Worm (Caenorhabditis elegans) whole organism, L3 larva: Measurements from ENCODE around the gene C25E10.4.

Experiments
- R02D3.7 ChIP-seq: fragments of 150-350 bp; optimal IDR thresholded peaks from 2 replicates; lab custom pipeline; 2014; ENCODE audit warnings: missing biosample characterization, missing genetic modification characterization
- ZK546.5 ChIP-seq: sonication (generic microtip); optimal IDR thresholded peaks from 2 replicates; lab custom pipeline; 2017; ENCODE audit warnings: missing biosample characterization, missing genetic modification characterization
- ama-1 ChIP-seq: fragments of 150-350 bp; optimal IDR thresholded peaks from 2 replicates; lab custom pipeline; 2018
- ceh-16 ChIP-seq: sonication (generic microtip); optimal IDR thresholded peaks from 2 replicates; lab custom pipeline; 2017; ENCODE audit warnings: missing biosample characterization, missing genetic modification characterization
- ceh-28 ChIP-seq: fragments of 150-350 bp; optimal IDR thresholded peaks from 2 replicates; lab custom pipeline; 2014; ENCODE audit warnings: missing biosample characterization, missing genetic modification reagents, missing genetic modification characterization
- ceh-82 ChIP-seq: fragments of 150-350 bp; optimal IDR thresholded peaks from 2 replicates; lab custom pipeline; 2014; ENCODE audit warnings: missing biosample characterization, missing genetic modification characterization
- ceh-9 ChIP-seq: sonication (generic microtip); optimal IDR thresholded peaks from 2 replicates; lab custom pipeline; 2018; ENCODE audit warnings: missing biosample characterization, missing genetic modification characterization
- daf-12 ChIP-seq: fragments of 150-350 bp; optimal IDR thresholded peaks from 2 replicates; lab custom pipeline; 2014; ENCODE audit warnings: missing biosample characterization, missing genetic modification reagents, missing genetic modification characterization
- egl-5 ChIP-seq: fragments of 150-350 bp; optimal IDR thresholded peaks from 2 replicates; lab custom pipeline; 2017; ENCODE audit warnings: missing biosample characterization, missing genetic modification reagents, missing genetic modification characterization, inconsistent platforms
- elt-1 ChIP-seq: fragments of 150-350 bp; optimal IDR thresholded peaks from 2 replicates; lab custom pipeline; 2014; ENCODE audit warnings: missing biosample characterization, missing genetic modification characterization
- elt-3 ChIP-seq, 3 experiments: fragments of 150-350 bp in 1 of 3; sonication (generic microtip) in 2 of 3; optimal IDR thresholded peaks; 2 replicates in 2 of 3; 4 replicates in 1 of 3; lab custom pipeline; 2014 to 2017; ENCODE audit warnings: missing biosample characterization in 3 of 3, missing genetic modification characterization in 3 of 3
- fkh-10 ChIP-seq: sonication (generic microtip); optimal IDR thresholded peaks from 2 replicates; lab custom pipeline; 2017; ENCODE audit warnings: missing biosample characterization, missing genetic modification reagents, missing genetic modification characterization
- fkh-2 ChIP-seq: fragments of 150-350 bp; optimal IDR thresholded peaks from 2 replicates; lab custom pipeline; 2014; ENCODE audit warnings: missing biosample characterization, missing genetic modification reagents, missing genetic modification characterization
- fos-1 ChIP-seq: fragments of 150-350 bp; optimal IDR thresholded peaks from 2 replicates; lab custom pipeline; 2014; ENCODE audit warnings: missing biosample characterization, missing genetic modification characterization
- jun-1 ChIP-seq: fragments of 150-350 bp; optimal IDR thresholded peaks from 2 replicates; lab custom pipeline; 2014; ENCODE audit warnings: missing biosample characterization, missing genetic modification reagents, missing genetic modification characterization
- lsy-12 ChIP-seq: sonication (generic microtip); optimal IDR thresholded peaks from 2 replicates; lab custom pipeline; 2016; ENCODE audit warnings: mild to moderate bottlenecking, missing genetic modification characterization, missing compliant biosample characterization
- mdl-1 ChIP-seq: fragments of 150-350 bp; optimal IDR thresholded peaks from 2 replicates; lab custom pipeline; 2014; ENCODE audit warnings: missing biosample characterization, missing genetic modification characterization
- mml-1 ChIP-seq: fragments of 150-350 bp; sonication (generic microtip); optimal IDR thresholded peaks from 3 replicates; lab custom pipeline; 2014; ENCODE audit warnings: missing biosample characterization, missing genetic modification characterization
- nfya-1 ChIP-seq: sonication (generic microtip); optimal IDR thresholded peaks from 2 replicates; lab custom pipeline; 2017; ENCODE audit warnings: missing genetic modification characterization, mild to moderate bottlenecking, missing compliant biosample characterization, antibody characterized with exemption, moderate library complexity; ENCODE audit not compliant: insufficient read depth
- nhr-11 ChIP-seq: fragments of 150-350 bp; optimal IDR thresholded peaks from 2 replicates; lab custom pipeline; 2014; ENCODE audit warnings: missing biosample characterization, missing genetic modification characterization
- nhr-12 ChIP-seq: fragments of 150-350 bp; optimal IDR thresholded peaks from 2 replicates; lab custom pipeline; 2014; ENCODE audit warnings: missing biosample characterization, missing genetic modification characterization
- nhr-23 ChIP-seq: fragments of 150-350 bp; optimal IDR thresholded peaks from 2 replicates; lab custom pipeline; 2014; ENCODE audit warnings: missing biosample characterization, missing genetic modification reagents, missing genetic modification characterization
- nhr-25 ChIP-seq: sonication (generic microtip); optimal IDR thresholded peaks from 2 replicates; lab custom pipeline; 2017; ENCODE audit warnings: missing biosample characterization, missing genetic modification characterization
- nhr-43 ChIP-seq: sonication (generic microtip); optimal IDR thresholded peaks from 2 replicates; lab custom pipeline; 2016; ENCODE audit warnings: mild to moderate bottlenecking, missing genetic modification characterization, missing compliant biosample characterization; ENCODE audit not compliant: poor library complexity, severe bottlenecking
- nhr-67 ChIP-seq: fragments of 150-350 bp; optimal IDR thresholded peaks from 2 replicates; lab custom pipeline; 2014; ENCODE audit warnings: missing biosample characterization, missing genetic modification characterization
- nhr-76 ChIP-seq: fragments of 150-350 bp; sonication (generic microtip); optimal IDR thresholded peaks from 5 replicates; lab custom pipeline; 2014; ENCODE audit warnings: missing biosample characterization, missing genetic modification characterization
- nhr-77 ChIP-seq: fragments of 150-350 bp; optimal IDR thresholded peaks from 2 replicates; lab custom pipeline; 2014; ENCODE audit warnings: missing biosample characterization, missing genetic modification characterization
- pha-4 ChIP-seq: fragments of 150-350 bp; optimal IDR thresholded peaks from 2 replicates; lab custom pipeline; 2014; ENCODE audit warnings: missing biosample characterization, missing genetic modification reagents, missing genetic modification characterization
- pqm-1 ChIP-seq: fragments of 150-350 bp; optimal IDR thresholded peaks from 2 replicates; lab custom pipeline; 2017; ENCODE audit warnings: missing biosample characterization, missing genetic modification characterization, inconsistent platforms
- skn-1 ChIP-seq: fragments of 150-350 bp; optimal IDR thresholded peaks from 2 replicates; lab custom pipeline; 2014; ENCODE audit warnings: missing biosample characterization, missing genetic modification characterization
- snpc-4 ChIP-seq: fragments of 150-350 bp; optimal IDR thresholded peaks from 2 replicates; lab custom pipeline; 2014; ENCODE audit warnings: missing biosample characterization, missing genetic modification characterization
- tbx-2 ChIP-seq: sonication (generic microtip); optimal IDR thresholded peaks from 2 replicates; lab custom pipeline; 2016; ENCODE audit warnings: mild to moderate bottlenecking, missing genetic modification characterization, missing compliant biosample characterization
- ztf-11 ChIP-seq: fragments of 150-350 bp; optimal IDR thresholded peaks from 2 replicates; lab custom pipeline; 2014; ENCODE audit warnings: missing biosample characterization, missing genetic modification characterization

The C25E10.4 gene

DNA sequence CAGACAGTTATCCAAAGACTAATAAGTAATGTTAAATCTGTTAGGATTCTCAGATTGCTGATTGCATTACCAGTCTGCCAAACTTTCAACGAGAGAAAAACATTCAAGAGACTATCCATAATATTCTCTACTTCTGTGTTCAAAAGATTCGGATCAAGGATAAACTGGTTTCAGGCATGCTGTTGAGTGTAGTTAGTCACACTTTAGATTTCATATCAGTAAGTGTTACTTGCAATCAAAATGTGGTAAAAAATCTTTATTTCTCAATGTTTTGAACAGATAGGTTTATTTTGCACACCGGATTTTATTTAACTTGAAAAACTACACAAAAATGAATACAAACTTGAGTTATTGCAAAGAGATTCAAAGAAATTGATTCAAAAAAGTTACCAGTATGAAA, 11.3 kb upstream of the C25E10.4 start, which contains the start of gene oac-41:
TSS of gene oac-41 (minus strand) at position 101 of the 400 bp plus-strand sequence.
- no peak for TF ChIP-seq nhr-11
- TF ChIP-seq ZK546.5 (tag; lab: Kevin White, UChicago): no peak
- TF ChIP-seq fkh-10 (GFP tag; lab: Kevin White, UChicago): no peak
- no peak for TF ChIP-seq nfya-1
- TF ChIP-seq elt-1 (tag; lab: Kevin White, UChicago): no peak
- TF ChIP-seq lsy-12 (tag; lab: Kevin White, UChicago): no peak
- TF ChIP-seq nhr-25 (tag; lab: Kevin White, UChicago): no peak
- TF ChIP-seq fkh-2 (tag; lab: Kevin White, UChicago): no peak
- no peak for TF ChIP-seq skn-1 (tag; lab: Kevin White, UChicago)
- no peak for TF ChIP-seq tbx-2 (tag; lab: Kevin White, UChicago)
- no peak for TF ChIP-seq jun-1 (tag; lab: Kevin White, UChicago)
- no peak for TF ChIP-seq fos-1 (tag; lab: Kevin White, UChicago)
- TF ChIP-seq, all 47 proteins: peak for 0

- TF ChIP-seq egl-5 (tag; lab: Kevin White, UChicago) (no peak), fkh-10 (GFP tag; lab: Kevin White, UChicago) (no peak), nhr-11 (no peak), nhr-23 (no peak), jun-1 (tag; lab: Kevin White, UChicago) (no peak)
- TF ChIP-seq, all 47 proteins: peak for 0
Observed at ce11 chrV:9024713-9025112, 8.7 kb upstream of the C25E10.4 start, which contains the start of gene bus-1. Gene bus-1 (minus strand): TSS chrV:9024813.

ce11 chrV:9030248-9030647, 3.1 kb upstream of the C25E10.4 start, which contains the start of gene C25E10.5:
Gene C25E10.5 (plus strand): TSS chrV:9030548.
- TF ChIP-seq nhr-25 (tag; lab: Kevin White, UChicago): no peak
- TF ChIP-seq pha-4 (tag; lab: Kevin White, UChicago): no peak
- TF ChIP-seq lsy-12 (tag; lab: Kevin White, UChicago): no peak
- TF ChIP-seq ztf-11 (tag; lab: Kevin White, UChicago): no peak
- no peak for TF ChIP-seq jun-1 (tag; lab: Kevin White, UChicago)
- no peak for TF ChIP-seq snpc-4
- TF ChIP-seq nhr-11: no peak
- no peak for TF ChIP-seq elt-3 (tag; optimal IDR thresholded peaks at IDR 0.05; lab: Kevin White, UChicago)
- TF ChIP-seq ama-1 (lab: Kevin White, UChicago): no peak
- TF ChIP-seq ZK546.5 (tag; lab: Kevin White, UChicago): no peak
- TF ChIP-seq mml-1 (tag; lab: Kevin White, UChicago): no peak
- no peak for TF ChIP-seq ceh-82 (tag; lab: Kevin White, UChicago)
- TF ChIP-seq, all 47 proteins: peak for 0

- no peak for TF ChIP-seq snpc-4
- no peak for TF ChIP-seq pha-4 (tag; lab: Kevin White, UChicago)
- no peak for TF ChIP-seq ceh-82 (tag; lab: Kevin White, UChicago)
- no peak for TF ChIP-seq pqm-1 (tag; lab: Kevin White, UChicago)
- no peak for TF ChIP-seq nhr-77 (tag; lab: Kevin White, UChicago)
- no peak for TF ChIP-seq ceh-28 (tag; lab: Kevin White, UChicago)
- no peak for TF ChIP-seq ceh-16 (tag; lab: Kevin White, UChicago)
- TF ChIP-seq R02D3.7 (tag; lab: Kevin White, UChicago): no peak
- no peak for TF ChIP-seq nhr-12 (tag; lab: Kevin White, UChicago)
Observed at ce11 chrV:9035685-9036084, 2.3 kb downstream of the C25E10.4 start, which contains the start of gene srsx-34. Gene srsx-34 (plus strand): TSS chrV:9035985.

DNA sequence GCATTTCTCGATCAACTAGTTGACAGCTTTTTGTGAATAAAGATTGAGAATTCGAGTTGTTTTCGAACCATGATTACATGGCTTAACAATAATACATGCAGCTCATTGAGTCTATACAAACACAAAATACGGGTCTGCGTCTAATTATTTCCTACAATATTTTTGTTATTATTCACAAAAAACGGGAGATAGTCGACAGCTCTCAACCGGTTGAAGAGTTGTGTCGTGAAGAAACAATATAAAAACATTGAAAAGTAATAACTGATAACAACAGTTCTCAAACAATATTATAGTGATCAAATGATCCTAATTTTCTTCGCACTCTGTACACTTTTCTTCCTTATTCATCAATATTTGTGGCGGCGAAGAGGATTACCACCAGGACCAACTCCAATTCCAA, 7.7 kb downstream of the C25E10.4 start, which contains the start of gene cyp-33B1:
TSS of gene cyp-33B1 (plus strand) at position 301 of the 400 bp plus-strand sequence.
- TF ChIP-seq mdl-1 (tag; lab: Kevin White, UChicago): no peak
- no peak for TF ChIP-seq fkh-2 (tag; lab: Kevin White, UChicago)
- TF ChIP-seq nhr-43: no peak
- no peak for TF ChIP-seq ama-1 (lab: Kevin White, UChicago)
- TF ChIP-seq lsy-12 (tag; lab: Kevin White, UChicago): no peak
- TF ChIP-seq ceh-28 (tag; lab: Kevin White, UChicago): no peak
- TF ChIP-seq nhr-25 (tag; lab: Kevin White, UChicago): no peak
- TF ChIP-seq snpc-4: no peak
- no peak for TF ChIP-seq ceh-9 (tag; lab: Kevin White, UChicago)
- TF ChIP-seq nhr-67 (tag; lab: Kevin White, UChicago): no peak
- TF ChIP-seq daf-12: no peak
- TF ChIP-seq nhr-76 (tag; lab: Kevin White, UChicago): no peak
- no peak for TF ChIP-seq ZK546.5 (tag; lab: Kevin White, UChicago)
